Worm (Caenorhabditis elegans): Measurements from ENCODE around the gene athp-1.

ce11 chrIII:10933331-10933730, 51.8 kb downstream of the athp-1 start, which contains the start of gene M142.8:
- TF ChIP-seq peb-1 (tag; optimal IDR thresholded peaks at IDR 0.05) = no peak
- TF ChIP-seq ceh-16 (tag; optimal IDR thresholded peaks at IDR 0.05) = no peak
- no peak for TF ChIP-seq skn-1 (tag; optimal IDR thresholded peaks at IDR 0.05)
- TF ChIP-seq nhr-237 (tag; optimal IDR thresholded peaks at IDR 0.05) = no peak
- TF ChIP-seq fos-1 (tag; optimal IDR thresholded peaks at IDR 0.05) = no peak
